Worm (Caenorhabditis elegans): ENCODE results near the gene R13H4.2.

Gene R13H4.2

ce11 chrV:11845492-11845891 is 9.3 kb downstream of the R13H4.2 start, which contains the start of gene hmp-1 (continued):
- TF ChIP-seq egl-18 (GFP tag; IDR thresholded peaks at IDR 0.05) (no peak), ztf-6 (GFP tag; IDR thresholded peaks at IDR 0.05) (no peak), Y67H2A.10 (GFP tag; conservative IDR thresholded peaks at IDR 0.05) (no peak), sptf-2 (GFP tag; optimal IDR thresholded peaks at IDR 0.05) (no peak), F10E7.11 (tag; optimal IDR thresholded peaks at IDR 0.05) (no peak), fkh-3 (tag; optimal IDR thresholded peaks at IDR 0.05) (no peak), zim-3 (tag; optimal IDR thresholded peaks at IDR 0.05) (no peak), Y53F4B.3 (GFP tag; IDR thresholded peaks at IDR 0.05) (no peak), snpc-1.3 (tag; optimal IDR thresholded peaks at IDR 0.05; ENCODE audit: insufficient read depth) (no peak), Y56A3A.18 (GFP tag; IDR thresholded peaks at IDR 0.05) (no peak), lsl-1 (GFP tag; optimal IDR thresholded peaks at IDR 0.05) (peak; percentile 88), egrh-3 (GFP tag; IDR thresholded peaks at IDR 0.05) (no peak), cebp-1 (GFP tag; IDR thresholded peaks at IDR 0.05) (no peak), cebp-1 (tag; optimal IDR thresholded peaks at IDR 0.05) (no peak), dpff-1 (tag; optimal IDR thresholded peaks at IDR 0.05) (no peak), ceh-58 (GFP tag; IDR thresholded peaks at IDR 0.05) (no peak), madf-6 (GFP tag; IDR thresholded peaks at IDR 0.05) (peak; percentile 80), rpc-1 (optimal IDR thresholded peaks at IDR 0.05) (no peak), rpc-1 (tag; optimal IDR thresholded peaks at IDR 0.05) (no peak), tlf-1 (GFP tag; optimal IDR thresholded peaks at IDR 0.05) (no peak)

- no peak for TF ChIP-seq ztf-18 (tag; optimal IDR thresholded peaks at IDR 0.05)
- TF ChIP-seq zfh-2 (GFP tag; conservative IDR thresholded peaks at IDR 0.05), result no peak
- no peak for TF ChIP-seq akir-1 (GFP tag; optimal IDR thresholded peaks at IDR 0.05)
- TF ChIP-seq lin-35 (GFP tag; optimal IDR thresholded peaks at IDR 0.05), result no peak
- no peak for TF ChIP-seq nhr-120 (GFP tag; IDR thresholded peaks at IDR 0.05)
- no peak for TF ChIP-seq cebp-1 (GFP tag; IDR thresholded peaks at IDR 0.05)
- no peak for TF ChIP-seq cebp-1 (tag; optimal IDR thresholded peaks at IDR 0.05)
- TF ChIP-seq sea-2 (GFP tag; IDR thresholded peaks at IDR 0.05), result no peak
- TF ChIP-seq ceh-27 (GFP tag; optimal IDR thresholded peaks at IDR 0.05), result no peak
- TF ChIP-seq let-607 (tag; optimal IDR thresholded peaks at IDR 0.05), result no peak
- no peak for TF ChIP-seq F33H1.4 (GFP tag; IDR thresholded peaks at IDR 0.05)
- TF ChIP-seq unc-130 (GFP tag; optimal IDR thresholded peaks at IDR 0.05), result no peak
- no peak for TF ChIP-seq die-1 (tag; optimal IDR thresholded peaks at IDR 0.05)
- TF ChIP-seq lsl-1 (GFP tag; optimal IDR thresholded peaks at IDR 0.05), result no peak
- TF ChIP-seq egl-18 (GFP tag; IDR thresholded peaks at IDR 0.05), result no peak
These were observed 10.8 kb downstream of the R13H4.2 start for ce11 chrV:11846969-11847368.

ce11 chrV:11849408-11849807 is 13.2 kb downstream of the R13H4.2 start:
- TF ChIP-seq nhr-80 (tag; optimal IDR thresholded peaks at IDR 0.05), result peak; percentile 56
- TF ChIP-seq K12H6.12 (tag; optimal IDR thresholded peaks at IDR 0.05), result no peak
- no peak for TF ChIP-seq cebp-1 (GFP tag; IDR thresholded peaks at IDR 0.05)
- peak; percentile 39 for TF ChIP-seq cebp-1 (tag; optimal IDR thresholded peaks at IDR 0.05)

- TF ChIP-seq madf-8 (GFP tag; conservative IDR thresholded peaks at IDR 0.05) (no peak), zfh-2 (GFP tag; conservative IDR thresholded peaks at IDR 0.05) (no peak), F23B12.7 (tag; optimal IDR thresholded peaks at IDR 0.05; ENCODE audit: insufficient read depth) (no peak), nhr-80 (tag; optimal IDR thresholded peaks at IDR 0.05) (no peak), C17E4.6 (GFP tag; IDR thresholded peaks at IDR 0.05) (no peak), ccch-3 (GFP tag; optimal IDR thresholded peaks at IDR 0.05) (no peak), madf-3 (GFP tag; IDR thresholded peaks at IDR 0.05) (no peak), hlh-26 (GFP tag; conservative IDR thresholded peaks at IDR 0.05) (no peak), nfyb-1 (GFP tag; IDR thresholded peaks at IDR 0.05) (no peak), ceh-40 (GFP tag; IDR thresholded peaks at IDR 0.05) (no peak), hsf-1 (GFP tag; IDR thresholded peaks at IDR 0.05) (no peak), K12H6.12 (tag; optimal IDR thresholded peaks at IDR 0.05) (no peak), egrh-3 (GFP tag; IDR thresholded peaks at IDR 0.05) (no peak), ceh-58 (GFP tag; IDR thresholded peaks at IDR 0.05) (no peak), Y56A3A.18 (GFP tag; IDR thresholded peaks at IDR 0.05) (no peak), ceh-100 (GFP tag; IDR thresholded peaks at IDR 0.05) (no peak), aptf-2 (GFP tag; conservative IDR thresholded peaks at IDR 0.05) (no peak), zim-3 (tag; optimal IDR thresholded peaks at IDR 0.05) (no peak), lin-35 (GFP tag; optimal IDR thresholded peaks at IDR 0.05) (no peak)
These were observed 16.1 kb downstream of the R13H4.2 start for ce11 chrV:11852305-11852704.
